Fruit fly (Drosophila melanogaster) whole organism, wandering third instar larva: ENCODE results near the gene CG11726.

Experiments used
- Abd-B ChIP-seq: fragments of >200 bp; optimal IDR thresholded peaks from 2 replicates; lab custom pipeline; 2017; ENCODE audit warnings: missing biosample characterization, missing genetic modification characterization
- CG32264 ChIP-seq: fragments of 200-800 bp; sonication (Bioruptor generic); optimal IDR thresholded peaks from 2 replicates; lab custom pipeline; 2016; ENCODE audit warnings: missing biosample characterization, missing genetic modification characterization
- CG9705 ChIP-seq: fragments of 200-800 bp; sonication (Bioruptor generic); optimal IDR thresholded peaks from 2 replicates; lab custom pipeline; 2018; ENCODE audit warnings: missing biosample characterization, mild to moderate bottlenecking, missing genetic modification characterization
- CrebA ChIP-seq: fragments of 200-800 bp; sonication (Bioruptor generic); optimal IDR thresholded peaks from 2 replicates; lab custom pipeline; 2016; ENCODE audit warnings: missing biosample characterization, mild to moderate bottlenecking, missing genetic modification characterization, borderline replicate concordance
- Dif ChIP-seq: fragments of 200-275, 200-300 bp; sonication (Bioruptor generic); optimal IDR thresholded peaks from 2 replicates; lab custom pipeline; 2018; ENCODE audit warnings: missing biosample characterization, missing genetic modification characterization; ENCODE audit not compliant: partially characterized antibody
- HLH106 ChIP-seq: fragments of 200-800 bp; optimal IDR thresholded peaks from 3 replicates; lab custom pipeline; 2019; ENCODE audit warnings: missing biosample characterization, mild to moderate bottlenecking, missing genetic modification characterization, moderate library complexity
- Hr78 ChIP-seq: fragments of >200 bp; optimal IDR thresholded peaks from 2 replicates; lab custom pipeline; 2017; ENCODE audit warnings: missing biosample characterization, missing genetic modification characterization
- Hr83 ChIP-seq: fragments of 200-300 bp; sonication (Bioruptor generic); optimal IDR thresholded peaks from 2 replicates; lab custom pipeline; 2016; ENCODE audit warnings: missing biosample characterization, mild to moderate bottlenecking, missing genetic modification characterization, moderate library complexity; ENCODE audit not compliant: poor library complexity, severe bottlenecking
- Myc ChIP-seq: fragments of >200 bp; optimal IDR thresholded peaks from 2 replicates; lab custom pipeline; 2017
- N ChIP-seq: fragments of >200 bp; optimal IDR thresholded peaks from 2 replicates; lab custom pipeline; 2018; ENCODE audit warnings: missing biosample characterization, missing external identifiers, missing genetic modification characterization
- OdsH ChIP-seq: fragments of 200-800 bp; sonication (Bioruptor generic); optimal IDR thresholded peaks from 2 replicates; lab custom pipeline; 2016; ENCODE audit warnings: missing biosample characterization, mild to moderate bottlenecking, missing genetic modification characterization
- Rel ChIP-seq, 2 experiments: fragments of 200-800 bp; sonication (Bioruptor generic) in 1 of 2; optimal IDR thresholded peaks; 2 replicates in 1 of 2; 3 replicates in 1 of 2; lab custom pipeline; 2016 to 2019; ENCODE audit warnings: mild to moderate bottlenecking in 2 of 2, missing biosample characterization in 2 of 2, missing genetic modification characterization in 2 of 2, moderate library complexity in 1 of 2
- Sp1 ChIP-seq: fragments of 200-800 bp; sonication (Bioruptor generic); optimal IDR thresholded peaks from 3 replicates; lab custom pipeline; 2019; ENCODE audit warnings: missing biosample characterization, mild to moderate bottlenecking, missing genetic modification characterization, moderate library complexity
- Vsx2 ChIP-seq: fragments of 200-300, 225-300 bp; sonication (Bioruptor generic); optimal IDR thresholded peaks from 2 replicates; lab custom pipeline; 2018; ENCODE audit warnings: missing biosample characterization, missing genetic modification characterization; ENCODE audit not compliant: partially characterized antibody
- brk ChIP-seq: fragments of 200-800 bp; sonication (Bioruptor generic); optimal IDR thresholded peaks from 2 replicates; lab custom pipeline; 2016; ENCODE audit warnings: missing biosample characterization, mild to moderate bottlenecking, missing genetic modification characterization
- dl ChIP-seq, 2 experiments: fragments of 175-275, 200-275 bp in 1 of 2; fragments of 200-275 bp in 1 of 2; sonication (Bioruptor generic); optimal IDR thresholded peaks; lab custom pipeline; 2018; ENCODE audit warnings: mild to moderate bottlenecking in 2 of 2, missing biosample characterization in 2 of 2, missing genetic modification characterization in 2 of 2, moderate library complexity in 2 of 2; ENCODE audit not compliant: partially characterized antibody in 2 of 2, insufficient read depth in 1 of 2
- dmrt93B ChIP-seq: fragments of 200-800 bp; sonication (Bioruptor generic); optimal IDR thresholded peaks from 2 replicates; lab custom pipeline; 2018; ENCODE audit warnings: missing biosample characterization, mild to moderate bottlenecking, missing genetic modification characterization
- dsf ChIP-seq: sonication (Bioruptor generic); optimal IDR thresholded peaks from 2 replicates; lab custom pipeline; 2016; ENCODE audit warnings: missing biosample characterization, missing genetic modification characterization, borderline replicate concordance
- ey ChIP-seq: fragments of 200-800 bp; sonication (Bioruptor generic); optimal IDR thresholded peaks from 2 replicates; lab custom pipeline; 2016; ENCODE audit warnings: missing biosample characterization, missing genetic modification characterization
- foxo ChIP-seq, 2 experiments: fragments of 200-800 bp; sonication (Bioruptor generic); optimal IDR thresholded peaks; 2 replicates in 1 of 2; 3 replicates in 1 of 2; lab custom pipeline; 2016 to 2017; ENCODE audit warnings: missing biosample characterization in 2 of 2, missing genetic modification characterization in 2 of 2
- fru ChIP-seq: fragments of 200-800 bp; sonication (Bioruptor generic); optimal IDR thresholded peaks from 3 replicates; lab custom pipeline; 2016; ENCODE audit warnings: missing biosample characterization, mild to moderate bottlenecking, missing genetic modification characterization
- h ChIP-seq: fragments of 200-800 bp; sonication (Bioruptor generic); optimal IDR thresholded peaks from 3 replicates; lab custom pipeline; 2016; ENCODE audit warnings: missing biosample characterization, mild to moderate bottlenecking, missing genetic modification characterization
- jim ChIP-seq: fragments of 175-275, 200-325 bp; sonication (Bioruptor generic); optimal IDR thresholded peaks from 2 replicates; lab custom pipeline; 2016; ENCODE audit warnings: missing biosample characterization, mild to moderate bottlenecking, missing genetic modification characterization
- lola ChIP-seq: fragments of >200 bp; optimal IDR thresholded peaks from 2 replicates; lab custom pipeline; 2017; ENCODE audit warnings: missing biosample characterization, missing genetic modification characterization
- psq ChIP-seq: fragments of 200-800 bp; sonication (Bioruptor generic); optimal IDR thresholded peaks from 3 replicates; lab custom pipeline; 2017; ENCODE audit warnings: missing biosample characterization, mild to moderate bottlenecking, missing genetic modification characterization, moderate library complexity
- sage ChIP-seq: fragments of 200-800 bp; sonication (Bioruptor generic); optimal IDR thresholded peaks from 2 replicates; lab custom pipeline; 2016; ENCODE audit warnings: missing biosample characterization, mild to moderate bottlenecking, missing genetic modification characterization
- sv ChIP-seq: fragments of 200-800 bp; sonication (Bioruptor generic); optimal IDR thresholded peaks from 3 replicates; lab custom pipeline; 2016; ENCODE audit warnings: missing biosample characterization, missing genetic modification characterization
- usp ChIP-seq: fragments of >200 bp; optimal IDR thresholded peaks from 2 replicates; lab custom pipeline; 2017; ENCODE audit warnings: missing biosample characterization, missing genetic modification characterization
- woc ChIP-seq: sonication (Bioruptor generic); optimal IDR thresholded peaks from 2 replicates; lab custom pipeline; 2016; ENCODE audit warnings: missing biosample characterization, mild to moderate bottlenecking, missing genetic modification characterization

CG11726 gene

DNA sequence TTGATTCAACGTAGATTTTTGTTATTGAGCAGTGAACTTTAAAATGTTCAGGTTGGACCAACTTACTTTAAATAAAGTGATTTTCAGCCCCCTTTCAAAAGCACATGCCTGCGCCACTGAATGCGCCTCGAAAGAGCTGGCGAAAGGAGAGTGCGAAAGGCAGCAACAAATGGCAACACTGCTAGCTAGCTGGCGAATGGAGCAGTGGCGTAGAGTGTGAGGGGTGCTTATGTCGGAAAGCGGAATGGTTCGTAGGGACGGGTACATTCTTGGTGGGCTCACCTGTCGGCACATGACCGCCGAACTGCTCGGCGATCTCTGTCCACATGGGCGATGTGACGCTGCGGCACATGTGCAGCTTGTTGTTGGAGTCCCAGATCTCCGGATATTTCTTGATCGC, 30.2 kb upstream of the CG11726 start (continued):
- TF ChIP-seq CG9705 (peak; percentile 39), sv (GFP tag; lab: Kevin White, UChicago) (no peak), usp (GFP tag; lab: Kevin White, UChicago) (no peak), Dif (GFP tag; lab: Kevin White, UChicago) (no peak), CG32264 (GFP tag; lab: Kevin White, UChicago) (peak; percentile 29), Hr78 (GFP tag; lab: Kevin White, UChicago) (no peak), CrebA (GFP tag; lab: Kevin White, UChicago) (no peak), Hr83 (GFP tag; lab: Kevin White, UChicago) (peak; percentile 17), dsf (GFP tag; lab: Kevin White, UChicago) (no peak), N (GFP tag; lab: Kevin White, UChicago) (no peak)
- TF ChIP-seq, all 38 proteins: peak for 18

dm6 chr3L:11364835-11365431, 29.6 kb upstream of the CG11726 start, which contains the start of gene CG6163:
CG6163 (minus strand) TSS chr3L:11364885.
- TF ChIP-seq Vsx2 (GFP tag; lab: Kevin White, UChicago) = peak; percentile 69
- TF ChIP-seq jim (GFP tag; lab: Kevin White, UChicago) = peak; percentile 70
- no peak for TF ChIP-seq OdsH (GFP tag; lab: Kevin White, UChicago)
- TF ChIP-seq h (GFP tag; lab: Kevin White, UChicago) = peak; percentile 33
- peak; percentile 42 for TF ChIP-seq fru (GFP tag; lab: Kevin White, UChicago)
- no peak for TF ChIP-seq lola
- peak; percentile 11 for TF ChIP-seq Rel (GFP tag; optimal IDR thresholded peaks at IDR 0.05; lab: Kevin White, UChicago)
- TF ChIP-seq Rel (tag; optimal IDR thresholded peaks at IDR 0.05; lab: Kevin White, UChicago) = no peak
- peak in 1 of 2 experiments; percentile 35 for TF ChIP-seq dl (GFP tag; optimal IDR thresholded peaks at IDR 0.05; lab: Kevin White, UChicago; ENCODE audit: insufficient read depth in 1 of 2, partially characterized antibody in 2 of 2)
- peak; percentile 63 for TF ChIP-seq brk (GFP tag; lab: Kevin White, UChicago)
- TF ChIP-seq dsf (GFP tag; lab: Kevin White, UChicago) = no peak
- TF ChIP-seq Hr83 (GFP tag; lab: Kevin White, UChicago) = peak; percentile 20
- no peak for TF ChIP-seq CG32264 (GFP tag; lab: Kevin White, UChicago)
- TF ChIP-seq sage (GFP tag; lab: Kevin White, UChicago) = peak; percentile 11
- TF ChIP-seq N (GFP tag; lab: Kevin White, UChicago) = no peak
- TF ChIP-seq Sp1 = peak; percentile 24
- TF ChIP-seq CrebA (GFP tag; lab: Kevin White, UChicago) = peak; percentile 68
- peak; percentile 100 for TF ChIP-seq psq (GFP tag; lab: Kevin White, UChicago)
- peak; percentile 75 for TF ChIP-seq Dif (GFP tag; lab: Kevin White, UChicago)

- TF ChIP-seq Myc (lab: Kevin White, UChicago) (peak; percentile 78), ey (GFP tag; lab: Kevin White, UChicago) (peak; percentile 39), Hr83 (GFP tag; lab: Kevin White, UChicago) (peak; percentile 41), N (GFP tag; lab: Kevin White, UChicago) (peak; percentile 17), foxo (GFP tag; optimal IDR thresholded peaks at IDR 0.05; lab: Kevin White, UChicago) (peak in 1 of 2 experiments; percentile 20), CG32264 (GFP tag; lab: Kevin White, UChicago) (no peak), OdsH (GFP tag; lab: Kevin White, UChicago) (peak; percentile 28), fru (GFP tag; lab: Kevin White, UChicago) (peak; percentile 28), CrebA (GFP tag; lab: Kevin White, UChicago) (no peak), woc (GFP tag; lab: Kevin White, UChicago) (peak; percentile 48), dl (GFP tag; optimal IDR thresholded peaks at IDR 0.05; lab: Kevin White, UChicago; ENCODE audit: insufficient read depth in 1 of 2, partially characterized antibody in 2 of 2) (peak; percentile 39 to 82), dmrt93B (GFP tag; lab: Kevin White, UChicago) (peak; percentile 47), Abd-B (GFP tag; lab: Kevin White, UChicago) (no peak), Dif (GFP tag; lab: Kevin White, UChicago) (peak; percentile 68), psq (GFP tag; lab: Kevin White, UChicago) (peak; percentile 99), Hr78 (GFP tag; lab: Kevin White, UChicago) (no peak), HLH106 (peak; percentile 33)
Observed at dm6 chr3L:11365432-11366318, 28.8 kb upstream of the CG11726 start.
